Fruit fly (Drosophila melanogaster): ENCODE results near the gene drpr.

dm6 chr3L:1674381-1674780 lies 56.5 kb downstream of the drpr start, which contains the start of gene CG7991:
- TF ChIP-seq CG8159 (tag; optimal IDR thresholded peaks at IDR 0.05): no peak
- no peak for TF ChIP-seq fd96Ca (GFP tag; IDR thresholded peaks at IDR 0.05)
- TF ChIP-seq CG13204 (GFP tag; optimal IDR thresholded peaks at IDR 0.05): no peak
- no peak; the same call in 2 of the 3 replicates for TF ChIP-seq CG4496 (GFP tag; IDR thresholded peaks at IDR 0.05)

Measured in whole organism, pupa.